Fruit fly (Drosophila melanogaster) whole organism, embryonic: ENCODE measurements around the gene Efr.

ENCODE experiments used
- ATbp ChIP-seq: fragments of 200-800 bp; sonication (Bioruptor generic); optimal IDR thresholded peaks from 2 replicates; lab custom pipeline; 2017; ENCODE audit warnings: missing biosample characterization, mild to moderate bottlenecking, missing genetic modification characterization, missing genetic modification reagents
- Bdp1 ChIP-seq: fragments of 200-800 bp; sonication (Bioruptor generic); optimal IDR thresholded peaks from 3 replicates; lab custom pipeline; 2016; ENCODE audit warnings: missing biosample characterization, missing genetic modification characterization
- Bteb2 ChIP-seq: fragments of 200-800 bp; sonication (Bioruptor generic); optimal IDR thresholded peaks from 2 replicates; lab custom pipeline; 2016; ENCODE audit warnings: missing biosample characterization, missing genetic modification characterization
- CG10543 ChIP-seq: fragments of 200-800 bp; sonication (Bioruptor generic); optimal IDR thresholded peaks from 3 replicates; lab custom pipeline; 2017; ENCODE audit warnings: missing biosample characterization, mild to moderate bottlenecking, missing genetic modification characterization, moderate library complexity
- CG10979 ChIP-seq: fragments of 200-800 bp; sonication (Bioruptor generic); optimal IDR thresholded peaks from 2 replicates; lab custom pipeline; 2018; ENCODE audit warnings: missing biosample characterization, mild to moderate bottlenecking, missing genetic modification characterization, moderate library complexity
- CG12104 ChIP-seq: fragments of 200-800 bp; sonication (Bioruptor generic); optimal IDR thresholded peaks from 3 replicates; lab custom pipeline; 2016; ENCODE audit warnings: missing biosample characterization, missing genetic modification characterization
- CG12219 ChIP-seq: fragments of 200-800 bp; sonication (Bioruptor generic); optimal IDR thresholded peaks from 3 replicates; lab custom pipeline; 2018; ENCODE audit warnings: missing biosample characterization, mild to moderate bottlenecking, missing genetic modification characterization
- CG17612 ChIP-seq: fragments of 200-800 bp; sonication (Bioruptor generic); IDR thresholded peaks from 2 replicates; pipeline ENCODE4 v1.3.6; 2022; ENCODE audit warnings: missing biosample characterization, missing genetic modification characterization
- CG2712 ChIP-seq: fragments of 200-800 bp; optimal IDR thresholded peaks from 3 replicates; lab custom pipeline; 2019; ENCODE audit warnings: missing biosample characterization, mild to moderate bottlenecking, missing genetic modification characterization, moderate library complexity
- CG2875 ChIP-seq: fragments of 200-800 bp; sonication (Bioruptor generic); optimal IDR thresholded peaks from 2 replicates; lab custom pipeline; 2017; ENCODE audit warnings: missing biosample characterization, mild to moderate bottlenecking, missing genetic modification characterization, missing genetic modification reagents
- CG3281 ChIP-seq: fragments of 200-800 bp; sonication (Bioruptor generic); optimal IDR thresholded peaks from 3 replicates; lab custom pipeline; 2017; ENCODE audit warnings: missing biosample characterization, mild to moderate bottlenecking, missing genetic modification characterization
- CG3407 ChIP-seq: fragments of 200-800 bp; sonication (Bioruptor generic); optimal IDR thresholded peaks from 2 replicates; lab custom pipeline; 2018; ENCODE audit warnings: missing biosample characterization, mild to moderate bottlenecking, missing genetic modification characterization
- CG34376 ChIP-seq: fragments of 200-800 bp; sonication (Bioruptor generic); optimal IDR thresholded peaks from 2 replicates; lab custom pipeline; 2018; ENCODE audit warnings: missing biosample characterization, mild to moderate bottlenecking, missing genetic modification characterization
- D19A ChIP-seq: fragments of 200-800 bp; optimal IDR thresholded peaks from 3 replicates; lab custom pipeline; 2019; ENCODE audit warnings: missing biosample characterization, mild to moderate bottlenecking, missing genetic modification characterization, moderate library complexity
- D19B ChIP-seq: fragments of 200-800 bp; sonication (Bioruptor generic); optimal IDR thresholded peaks from 2 replicates; lab custom pipeline; 2017; ENCODE audit warnings: missing biosample characterization, mild to moderate bottlenecking, missing genetic modification characterization
- E2f1 ChIP-seq: fragments of 200-800 bp; sonication (Bioruptor generic); IDR thresholded peaks from 2 replicates; pipeline ENCODE4 v1.3.6; 2022; ENCODE audit warnings: missing biosample characterization, missing genetic modification characterization
- GATAe ChIP-seq: fragments of 200-800 bp; sonication (Bioruptor generic); conservative IDR thresholded peaks from 2 replicates; pipeline ENCODE4 v1.3.6; 2022; ENCODE audit warnings: missing biosample characterization, missing genetic modification characterization
- Med ChIP-seq: fragments of 200-800 bp; sonication (Bioruptor generic); peaks from one replicate; lab custom pipeline; 2016; ENCODE audit warnings: missing biosample characterization, missing genetic modification characterization, mild to moderate bottlenecking, inconsistent platforms, moderate library complexity
- Scr ChIP-seq: fragments of 200-800 bp; sonication (Bioruptor generic); IDR thresholded peaks from 2 replicates; pipeline ENCODE4 v1.3.6; 2022; ENCODE audit warnings: missing biosample characterization, missing genetic modification characterization; ENCODE audit not compliant: partially characterized antibody
- Taf1 ChIP-seq: fragments of 200-800 bp; sonication (Bioruptor generic); IDR thresholded peaks from 2 replicates; pipeline ENCODE4 v1.3.6; 2022; ENCODE audit warnings: missing biosample characterization, missing genetic modification characterization
- YL-1 ChIP-seq: fragments of 200-800 bp; sonication (Bioruptor generic); optimal IDR thresholded peaks from 3 replicates; lab custom pipeline; 2017; ENCODE audit warnings: missing biosample characterization, mild to moderate bottlenecking, missing genetic modification characterization
- al ChIP-seq: fragments of 200-800 bp; sonication (Bioruptor generic); IDR thresholded peaks from 2 replicates; pipeline ENCODE4 v1.3.6; 2022; ENCODE audit warnings: missing biosample characterization, missing genetic modification characterization
- bsh ChIP-seq, 2 experiments: fragments of 200-800 bp; sonication (Bioruptor generic); optimal IDR thresholded peaks; 2 replicates each; lab custom pipeline; 2017 to 2018; ENCODE audit warnings: mild to moderate bottlenecking in 2 of 2, missing biosample characterization in 2 of 2, missing genetic modification characterization in 2 of 2, moderate library complexity in 1 of 2
- ci ChIP-seq: fragments of 200-800 bp; sonication (Bioruptor generic); IDR thresholded peaks from 3 replicates; pipeline ENCODE4 v1.3.6; 2022; ENCODE audit warnings: missing biosample characterization, missing genetic modification characterization
- cwo ChIP-seq: fragments of 200-800 bp; sonication (Bioruptor generic); optimal IDR thresholded peaks from 3 replicates; lab custom pipeline; 2017; ENCODE audit warnings: missing biosample characterization, missing genetic modification characterization, mild to moderate bottlenecking, moderate library complexity, missing genetic modification reagents
- exex ChIP-seq: fragments of 200-800 bp; sonication (Bioruptor generic); optimal IDR thresholded peaks from 4 replicates; lab custom pipeline; 2018; ENCODE audit warnings: missing biosample characterization, mild to moderate bottlenecking, missing genetic modification characterization, moderate library complexity
- eyg ChIP-seq: fragments of 200-800 bp; sonication (Bioruptor generic); optimal IDR thresholded peaks from 3 replicates; lab custom pipeline; 2016; ENCODE audit warnings: missing biosample characterization, missing genetic modification characterization
- fd3F ChIP-seq: fragments of 200-800 bp; sonication (Bioruptor generic); optimal IDR thresholded peaks from 2 replicates; lab custom pipeline; 2018; ENCODE audit warnings: missing biosample characterization, mild to moderate bottlenecking, missing genetic modification characterization, moderate library complexity
- fd64A ChIP-seq: fragments of 200-800 bp; sonication (Bioruptor generic); optimal IDR thresholded peaks from 3 replicates; lab custom pipeline; 2018; ENCODE audit warnings: missing biosample characterization, mild to moderate bottlenecking, missing genetic modification characterization
- grn ChIP-seq: fragments of 200-800 bp; sonication (Bioruptor generic); optimal IDR thresholded peaks from 3 replicates; lab custom pipeline; 2017; ENCODE audit warnings: missing biosample characterization, missing genetic modification characterization
- gsb ChIP-seq: fragments of 200-800 bp; sonication (Bioruptor generic); IDR thresholded peaks from 2 replicates; pipeline ENCODE4 v1.3.6; 2022; ENCODE audit warnings: missing biosample characterization, missing genetic modification characterization
- gt ChIP-seq: fragments of 200-800 bp; sonication (Bioruptor generic); IDR thresholded peaks from 2 replicates; pipeline ENCODE4 v1.3.6; 2022; ENCODE audit warnings: missing biosample characterization, missing genetic modification characterization
- lab ChIP-seq: fragments of 200-800 bp; sonication (Bioruptor generic); optimal IDR thresholded peaks from 3 replicates; lab custom pipeline; 2017; ENCODE audit warnings: missing biosample characterization, missing genetic modification characterization, mild to moderate bottlenecking, moderate library complexity, missing genetic modification reagents
- mam ChIP-seq: fragments of 200-800 bp; sonication (Bioruptor generic); optimal IDR thresholded peaks from 3 replicates; lab custom pipeline; 2016; ENCODE audit warnings: missing biosample characterization, missing genetic modification characterization
- mirr ChIP-seq: fragments of 200-800 bp; sonication (Bioruptor generic); optimal IDR thresholded peaks from 3 replicates; lab custom pipeline; 2018; ENCODE audit warnings: missing biosample characterization, mild to moderate bottlenecking, missing genetic modification characterization
- ranshi ChIP-seq: fragments of 200-800 bp; sonication (Bioruptor generic); IDR thresholded peaks from 2 replicates; pipeline ENCODE4 v1.3.6; 2022; ENCODE audit warnings: missing biosample characterization, missing genetic modification characterization
- row ChIP-seq: fragments of 200-800 bp; sonication (Bioruptor generic); IDR thresholded peaks from 3 replicates; pipeline ENCODE4 v1.3.6; 2022; ENCODE audit warnings: missing biosample characterization, missing genetic modification characterization
- salm ChIP-seq: fragments of 200-800 bp; sonication (Bioruptor generic); optimal IDR thresholded peaks from 2 replicates; lab custom pipeline; 2018; ENCODE audit warnings: missing biosample characterization, mild to moderate bottlenecking, missing genetic modification characterization
- schlank ChIP-seq: fragments of 200-800 bp; sonication (Bioruptor generic); optimal IDR thresholded peaks from 2 replicates; lab custom pipeline; 2018; ENCODE audit warnings: missing biosample characterization, mild to moderate bottlenecking, missing genetic modification characterization
- stc ChIP-seq: fragments of 200-800 bp; sonication (Bioruptor generic); IDR thresholded peaks from 2 replicates; pipeline ENCODE4 v1.3.6; 2022; ENCODE audit warnings: missing biosample characterization, missing genetic modification characterization
- sug ChIP-seq: fragments of 200-800 bp; optimal IDR thresholded peaks from 2 replicates; lab custom pipeline; 2019; ENCODE audit warnings: missing biosample characterization, mild to moderate bottlenecking, missing genetic modification characterization, moderate library complexity
- tin ChIP-seq: fragments of 200-800 bp; sonication (Bioruptor generic); optimal IDR thresholded peaks from 3 replicates; lab custom pipeline; 2016; ENCODE audit warnings: missing biosample characterization, missing genetic modification characterization
- trem ChIP-seq: fragments of 200-800 bp; optimal IDR thresholded peaks from 3 replicates; lab custom pipeline; 2019; ENCODE audit warnings: missing biosample characterization, mild to moderate bottlenecking, missing genetic modification characterization, moderate library complexity
- tup ChIP-seq: fragments of 200-800 bp; sonication (Bioruptor generic); optimal IDR thresholded peaks from 2 replicates; lab custom pipeline; 2016; ENCODE audit warnings: missing biosample characterization, mild to moderate bottlenecking, missing genetic modification characterization, moderate library complexity
- usp ChIP-seq: fragments of >200 bp; optimal IDR thresholded peaks from 2 replicates; lab custom pipeline; 2017; ENCODE audit warnings: missing biosample characterization, missing genetic modification characterization
- vnd ChIP-seq: fragments of 200-800 bp; sonication (Bioruptor generic); IDR thresholded peaks from 3 replicates; pipeline ENCODE4 v1.3.6; 2022; ENCODE audit warnings: missing biosample characterization, missing genetic modification characterization; ENCODE audit not compliant: partially characterized antibody
- zen ChIP-seq: fragments of 200-800 bp; sonication (Bioruptor generic); optimal IDR thresholded peaks from 3 replicates; lab custom pipeline; 2018; ENCODE audit warnings: missing biosample characterization, mild to moderate bottlenecking, missing genetic modification characterization, moderate library complexity
- zf30C ChIP-seq: fragments of 200-800 bp; sonication (Bioruptor generic); optimal IDR thresholded peaks from 3 replicates; lab custom pipeline; 2018; ENCODE audit warnings: missing biosample characterization, mild to moderate bottlenecking, missing genetic modification characterization
- zfh2 ChIP-seq: fragments of 200-800 bp; sonication (Bioruptor generic); optimal IDR thresholded peaks from 2 replicates; lab custom pipeline; 2016; ENCODE audit warnings: missing biosample characterization, missing genetic modification characterization

The Efr gene

dm6 chrX:6252897-6253540 lies 33.3 kb downstream of the Efr start:
- peak; percentile 52; the same call in 2 of the 3 replicates for TF ChIP-seq row (GFP tag; lab: Robert Waterston, UW)
- peak; percentile 11 for TF ChIP-seq sug (tag; lab: Kevin White, UChicago)
- TF ChIP-seq vnd (GFP tag; lab: Robert Waterston, UW), result 0 out of 3 replicates have a peak, but pooled peaks have one; percentile 15
- TF ChIP-seq D19B (GFP tag; lab: Kevin White, UChicago), result peak; percentile 87
- TF ChIP-seq stc (GFP tag; lab: Robert Waterston, UW), result peak; percentile 8; the same call in 1 of the 2 replicates
- TF ChIP-seq YL-1 (GFP tag; lab: Kevin White, UChicago), result no peak
- TF ChIP-seq cwo (GFP tag; lab: Kevin White, UChicago), result peak; percentile 1
- peak; percentile 60 for TF ChIP-seq CG34376 (GFP tag; lab: Kevin White, UChicago)
- TF ChIP-seq Bteb2 (GFP tag; lab: Kevin White, UChicago), result no peak
- no peak for TF ChIP-seq zfh2
- TF ChIP-seq exex, result peak; percentile 87
- no peak for TF ChIP-seq Scr
- TF ChIP-seq grn (GFP tag; lab: Kevin White, UChicago), result peak; percentile 39
- TF ChIP-seq schlank (tag; lab: Kevin White, UChicago), result peak; percentile 6
- TF ChIP-seq ci, result 0 out of 3 replicates have a peak, but pooled peaks have one; percentile 12
- TF ChIP-seq mirr (GFP tag; lab: Kevin White, UChicago), result peak; percentile 70
- TF ChIP-seq Med (GFP tag; lab: Kevin White, UChicago), result peak; percentile 5

dm6 chrX:6253701-6254100 lies 33.9 kb downstream of the Efr start:
- TF ChIP-seq ATbp (GFP tag; lab: Kevin White, UChicago), result peak; percentile 54
- no peak for TF ChIP-seq CG12219 (GFP tag; lab: Kevin White, UChicago)
- TF ChIP-seq Bdp1, result no peak
- TF ChIP-seq fd64A (GFP tag; lab: Kevin White, UChicago), result no peak
- peak; percentile 6 for TF ChIP-seq CG2875
- no peak for TF ChIP-seq mam (GFP tag; lab: Kevin White, UChicago)
- TF ChIP-seq Med (GFP tag; lab: Kevin White, UChicago), result peak; percentile 81
- TF ChIP-seq tup (GFP tag; lab: Kevin White, UChicago), result no peak
- TF ChIP-seq CG3281 (GFP tag; lab: Kevin White, UChicago), result peak; percentile 5
- TF ChIP-seq E2f1 (GFP tag; lab: Robert Waterston, UW), result no peak
- TF ChIP-seq salm, result peak; percentile 27
- TF ChIP-seq zen (tag; lab: Kevin White, UChicago), result peak; percentile 57
- TF ChIP-seq gt, result no peak
- TF ChIP-seq usp, result no peak
- peak; percentile 79 for TF ChIP-seq CG10979 (tag; lab: Kevin White, UChicago)
- no peak for TF ChIP-seq tin (GFP tag; lab: Kevin White, UChicago)
- TF ChIP-seq CG10543, result peak; percentile 16
- no peak for TF ChIP-seq CG12104 (GFP tag; lab: Kevin White, UChicago)
- TF ChIP-seq lab (GFP tag; lab: Kevin White, UChicago), result peak; percentile 7
- no peak for TF ChIP-seq D19A (tag; lab: Kevin White, UChicago)
- TF ChIP-seq fd3F (GFP tag; lab: Kevin White, UChicago), result peak; percentile 16
- TF ChIP-seq CG3407 (GFP tag; lab: Kevin White, UChicago), result peak; percentile 6
- no peak for TF ChIP-seq eyg
- no peak for TF ChIP-seq CG2712
- no peak for TF ChIP-seq gsb
- peak in 1 of 2 experiments; percentile 19 for TF ChIP-seq bsh (GFP tag; optimal IDR thresholded peaks at IDR 0.05; lab: Kevin White, UChicago)
- no peak for TF ChIP-seq Taf1
- no peak for TF ChIP-seq al (GFP tag; lab: Robert Waterston, UW)
- TF ChIP-seq trem (tag; lab: Kevin White, UChicago), result no peak
- TF ChIP-seq ranshi (GFP tag; lab: Robert Waterston, UW), result no peak
- no peak for TF ChIP-seq zf30C
- no peak for TF ChIP-seq CG17612 (GFP tag; lab: Robert Waterston, UW)
- no peak for TF ChIP-seq GATAe (GFP tag; lab: Robert Waterston, UW)
